Worm (Caenorhabditis elegans) whole organism, L1 larva: ENCODE measurements around the gene srbc-65.

Experiments used
- C04F5.9 ChIP-seq: sonication (generic microtip); optimal IDR thresholded peaks from 2 replicates; lab custom pipeline; 2016; ENCODE audit warnings: missing genetic modification characterization, missing compliant biosample characterization
- C16A3.4 ChIP-seq: fragments of 150-350 bp; optimal IDR thresholded peaks from 2 replicates; lab custom pipeline; 2014; ENCODE audit warnings: missing biosample characterization, missing genetic modification characterization
- C34B4.2 ChIP-seq: sonication (generic microtip); optimal IDR thresholded peaks from 2 replicates; lab custom pipeline; 2017; ENCODE audit warnings: mild to moderate bottlenecking, missing genetic modification characterization, missing compliant biosample characterization
- Y116A8C.19 ChIP-seq: sonication (generic microtip); optimal IDR thresholded peaks from 2 replicates; lab custom pipeline; 2016; ENCODE audit warnings: missing compliant biosample characterization, missing genetic modification characterization, borderline replicate concordance
- alr-1 ChIP-seq: fragments of 200-800 bp; sonication (Bioruptor generic); optimal IDR thresholded peaks from 2 replicates; lab custom pipeline; 2018; ENCODE audit warnings: borderline replicate concordance, mild to moderate bottlenecking, missing genetic modification characterization, missing compliant biosample characterization
- aly-2 ChIP-seq: fragments of 150-350 bp; optimal IDR thresholded peaks from 2 replicates; lab custom pipeline; 2014; ENCODE audit warnings: missing biosample characterization, missing genetic modification characterization
- ceh-88 ChIP-seq: fragments of 200-800 bp; sonication (Bioruptor generic); IDR thresholded peaks from 2 replicates; pipeline ENCODE4 v1.3.6; 2022; ENCODE audit warnings: missing genetic modification characterization, missing compliant biosample characterization
- ceh-90 ChIP-seq: sonication (generic microtip); optimal IDR thresholded peaks from 2 replicates; lab custom pipeline; 2016; ENCODE audit warnings: missing genetic modification characterization, missing compliant biosample characterization
- dpl-1 ChIP-seq, 3 experiments: fragments of 150-350 bp in 2 of 3; sonication (generic microtip) in 1 of 3; optimal IDR thresholded peaks; 2 replicates each; lab custom pipeline; 2014 to 2017; ENCODE audit warnings: missing biosample characterization in 3 of 3, missing genetic modification characterization in 3 of 3, missing genetic modification reagents in 3 of 3
- efl-1 ChIP-seq, 4 experiments: fragments of 150-350 bp; optimal IDR thresholded peaks in 3 of 4; peaks in 1 of 4; 1 replicate in 1 of 4; 2 replicates in 3 of 4; lab custom pipeline; 2014; ENCODE audit warnings: missing biosample characterization in 2 of 4, missing genetic modification characterization in 2 of 4, missing genetic modification reagents in 2 of 4
- egl-13 ChIP-seq: sonication (generic microtip); optimal IDR thresholded peaks from 2 replicates; lab custom pipeline; 2016; ENCODE audit warnings: missing genotype, missing genetic modification reagents, missing genetic modification characterization, missing compliant biosample characterization
- elt-2 ChIP-seq: sonication (generic microtip); optimal IDR thresholded peaks from 2 replicates; lab custom pipeline; 2016; ENCODE audit warnings: missing genetic modification characterization, mild to moderate bottlenecking, inconsistent platforms, missing compliant biosample characterization, missing genetic modification reagents
- elt-3 ChIP-seq, 6 experiments: fragments of 150-350 bp in 1 of 6; sonication (generic microtip); optimal IDR thresholded peaks; 2 replicates each; lab custom pipeline; 2017 to 2018; ENCODE audit warnings: missing biosample characterization in 6 of 6, missing genetic modification characterization in 6 of 6, inconsistent platforms in 1 of 6
- ets-5 ChIP-seq: fragments of 200-800 bp; sonication (Bioruptor generic); IDR thresholded peaks from 2 replicates; pipeline ENCODE4 v1.3.6; 2022; ENCODE audit warnings: missing genetic modification characterization, missing compliant biosample characterization
- fkh-4 ChIP-seq: sonication (generic microtip); optimal IDR thresholded peaks from 2 replicates; lab custom pipeline; 2016; ENCODE audit warnings: missing compliant biosample characterization, missing genetic modification characterization, borderline replicate concordance
- fos-1 ChIP-seq: fragments of 150-350 bp; optimal IDR thresholded peaks from 2 replicates; lab custom pipeline; 2014; ENCODE audit warnings: missing biosample characterization, missing genetic modification characterization
- grh-1 ChIP-seq: fragments of 200-800 bp; sonication (Bioruptor generic); IDR thresholded peaks from 2 replicates; pipeline ENCODE4 v1.3.6; 2022; ENCODE audit warnings: missing genetic modification reagents, missing genetic modification characterization, missing compliant biosample characterization
- hlh-17 ChIP-seq: fragments of 200-800 bp; sonication (Bioruptor generic); optimal IDR thresholded peaks from 2 replicates; lab custom pipeline; 2018; ENCODE audit warnings: missing genetic modification characterization, mild to moderate bottlenecking, missing compliant biosample characterization, moderate library complexity, borderline replicate concordance
- hpl-2 ChIP-seq: fragments of 150-350 bp; optimal IDR thresholded peaks from 2 replicates; lab custom pipeline; 2014; ENCODE audit warnings: missing biosample characterization, missing genetic modification reagents, missing genetic modification characterization
- lin-14 ChIP-seq: fragments of 200-800 bp; sonication (Bioruptor generic); optimal IDR thresholded peaks from 2 replicates; lab custom pipeline; 2018; ENCODE audit warnings: mild to moderate bottlenecking, missing genetic modification characterization, moderate library complexity, missing compliant biosample characterization
- lin-39 ChIP-seq: fragments of 150-350 bp; optimal IDR thresholded peaks from 2 replicates; lab custom pipeline; 2014; ENCODE audit warnings: missing biosample characterization, missing genetic modification reagents, missing genetic modification characterization
- lsy-2 ChIP-seq, 2 experiments: fragments of 150-350 bp; optimal IDR thresholded peaks; 2 replicates each; lab custom pipeline; 2014; ENCODE audit warnings: missing biosample characterization in 2 of 2, missing genetic modification characterization in 2 of 2
- mab-9 ChIP-seq: fragments of 200-800 bp; sonication (Bioruptor generic); IDR thresholded peaks from 2 replicates; pipeline ENCODE4 v1.3.6; 2022; ENCODE audit warnings: missing genetic modification reagents, missing genetic modification characterization, missing compliant biosample characterization
- mep-1 ChIP-seq: fragments of 150-350 bp; optimal IDR thresholded peaks from 2 replicates; lab custom pipeline; 2014; ENCODE audit warnings: missing biosample characterization, missing genetic modification characterization
- nhr-12 ChIP-seq: sonication (generic microtip); optimal IDR thresholded peaks from 2 replicates; lab custom pipeline; 2017; ENCODE audit warnings: missing biosample characterization, missing genetic modification characterization
- nhr-237 ChIP-seq: fragments of 150-350 bp; optimal IDR thresholded peaks from 2 replicates; lab custom pipeline; 2014; ENCODE audit warnings: missing biosample characterization, missing genetic modification characterization
- nhr-71 ChIP-seq: sonication (generic microtip); optimal IDR thresholded peaks from 2 replicates; lab custom pipeline; 2016; ENCODE audit warnings: mild to moderate bottlenecking, missing genetic modification characterization, moderate library complexity, missing compliant biosample characterization
- nhr-85 ChIP-seq: sonication (generic microtip); peaks from one replicate; lab custom pipeline; 2016; ENCODE audit warnings: missing genetic modification characterization, inconsistent platforms, missing compliant biosample characterization
- snpc-4 ChIP-seq: fragments of 150-350 bp; optimal IDR thresholded peaks from 2 replicates; lab custom pipeline; 2014; ENCODE audit warnings: missing biosample characterization, missing genetic modification characterization
- snu-23 ChIP-seq: sonication (generic microtip); optimal IDR thresholded peaks from 2 replicates; lab custom pipeline; 2016; ENCODE audit warnings: missing genetic modification characterization, missing compliant biosample characterization
- tlp-1 ChIP-seq: fragments of 150-350 bp; optimal IDR thresholded peaks from 2 replicates; lab custom pipeline; 2014; ENCODE audit warnings: missing biosample characterization, missing genetic modification characterization
- unc-30 ChIP-seq: sonication (generic microtip); optimal IDR thresholded peaks from 2 replicates; lab custom pipeline; 2017; ENCODE audit warnings: missing biosample characterization, missing genetic modification characterization
- unc-62 ChIP-seq: fragments of 150-350 bp; optimal IDR thresholded peaks from 2 replicates; lab custom pipeline; 2014; ENCODE audit warnings: missing biosample characterization, missing genetic modification reagents, missing genetic modification characterization
- unc-86 ChIP-seq: sonication (generic microtip); optimal IDR thresholded peaks from 2 replicates; lab custom pipeline; 2016; ENCODE audit warnings: missing genetic modification characterization, missing compliant biosample characterization
- unc-98 ChIP-seq: fragments of 200-800 bp; sonication (Bioruptor generic); IDR thresholded peaks from 2 replicates; pipeline ENCODE4 v1.3.6; 2022; ENCODE audit warnings: missing genetic modification characterization, missing compliant biosample characterization
- zag-1 ChIP-seq: fragments of 150-350 bp; optimal IDR thresholded peaks from 2 replicates; lab custom pipeline; 2014; ENCODE audit warnings: missing biosample characterization, missing genetic modification characterization
- ztf-11 ChIP-seq, 2 experiments: sonication (generic microtip); optimal IDR thresholded peaks; 2 replicates each; lab custom pipeline; 2016 to 2017; ENCODE audit warnings: missing genetic modification characterization in 2 of 2, missing biosample characterization in 1 of 2, missing compliant biosample characterization in 1 of 2
- ztf-4 ChIP-seq: fragments of 150-350 bp; optimal IDR thresholded peaks from 2 replicates; lab custom pipeline; 2014; ENCODE audit warnings: missing biosample characterization, missing genetic modification characterization

The srbc-65 gene

DNA sequence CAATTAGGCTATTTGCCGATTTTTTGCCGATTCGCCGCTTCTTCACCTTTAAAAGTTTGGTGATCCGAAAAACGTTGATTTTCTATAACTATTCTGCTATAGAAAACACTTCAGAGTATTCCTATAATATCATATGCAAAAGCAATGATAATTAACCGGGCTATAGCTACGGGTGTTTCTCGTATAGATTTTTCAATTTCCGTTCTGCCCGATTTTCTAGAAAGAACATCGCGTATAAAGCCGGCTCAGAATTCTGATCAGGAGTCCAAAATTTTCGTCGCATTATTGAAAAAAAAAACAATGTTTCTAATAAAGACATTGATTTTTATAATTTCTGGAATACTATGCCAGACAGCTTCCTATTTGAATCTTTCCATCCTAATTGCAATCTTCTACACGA, at the start of gene srbc-65:
TSS of gene srbc-65 (plus strand) at position 301 of the 400 bp plus-strand sequence.
- no peak for TF ChIP-seq tlp-1 (tag; lab: Kevin White, UChicago)
- no peak for TF ChIP-seq unc-62
- TF ChIP-seq lin-39 (tag; lab: Kevin White, UChicago): no peak
- TF ChIP-seq unc-86 (tag; lab: Kevin White, UChicago): no peak
- no peak for TF ChIP-seq lsy-2 (tag; optimal IDR thresholded peaks at IDR 0.05; lab: Kevin White, UChicago)
- TF ChIP-seq hpl-2 (GFP tag; lab: Kevin White, UChicago): no peak
- TF ChIP-seq C04F5.9: no peak
- TF ChIP-seq fkh-4 (tag; lab: Kevin White, UChicago): no peak
- no peak for TF ChIP-seq elt-2
- no peak for TF ChIP-seq snu-23 (GFP tag; lab: Kevin White, UChicago)
- no peak for TF ChIP-seq ceh-88 (GFP tag; lab: Robert Waterston, UW)

DNA sequence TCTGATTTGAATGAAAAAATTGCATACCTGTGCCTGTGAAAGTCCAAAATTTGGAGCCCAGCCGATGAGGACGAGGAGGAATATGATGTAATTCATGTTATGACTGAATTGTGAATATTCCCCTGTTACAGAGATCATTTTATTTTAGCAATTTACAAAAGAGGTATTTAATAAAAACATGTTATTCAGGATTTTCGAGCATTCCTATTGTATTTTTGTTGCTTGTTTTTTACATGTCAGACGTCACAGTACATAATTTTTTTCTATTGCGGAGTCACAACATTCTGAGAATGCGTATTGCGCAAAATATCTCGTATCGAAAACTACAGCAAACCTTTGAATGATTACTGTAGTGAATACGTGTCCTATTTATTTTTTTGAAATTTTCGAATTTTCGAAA, 47.6 kb upstream of the srbc-65 start, which contains the start of gene F36D3.14:
TSS of gene F36D3.14 (minus strand) at position 101 of the 400 bp plus-strand sequence.
- TF ChIP-seq efl-1 (optimal IDR thresholded peaks at IDR 0.05; lab: Kevin White, UChicago) (no peak), efl-1 (GFP tag; optimal IDR thresholded peaks at IDR 0.05 in 1 of 2; lab: Kevin White, UChicago) (no peak), ztf-4 (tag; lab: Kevin White, UChicago) (no peak), C34B4.2 (tag; lab: Kevin White, UChicago) (no peak), Y116A8C.19 (tag; lab: Kevin White, UChicago) (no peak), elt-3 (tag; optimal IDR thresholded peaks at IDR 0.05; lab: Kevin White, UChicago) (no peak), unc-98 (GFP tag; lab: Robert Waterston, UW) (no peak), nhr-237 (tag; lab: Kevin White, UChicago) (no peak)

- TF ChIP-seq hlh-17 (no peak), dpl-1 (GFP tag; optimal IDR thresholded peaks at IDR 0.05; lab: Kevin White, UChicago) (no peak)
Measured at ce11 chrV:16505828-16506227, 45.0 kb upstream of the srbc-65 start, which contains the start of gene nhr-54. TSS of gene nhr-54 (minus strand) at chrV:16505928.

- no peak for TF ChIP-seq zag-1
- TF ChIP-seq nhr-12 (tag; lab: Kevin White, UChicago): no peak
- peak; percentile 8 for TF ChIP-seq lin-14 (GFP tag; lab: Kevin White, UChicago)
- no peak for TF ChIP-seq Y116A8C.19 (tag; lab: Kevin White, UChicago)
- TF ChIP-seq grh-1 (GFP tag; lab: Robert Waterston, UW): no peak
Measured at ce11 chrV:16506650-16507049, 44.1 kb upstream of the srbc-65 start.

ce11 chrV:16508667-16509066, 42.1 kb upstream of the srbc-65 start, which contains the start of gene srr-3:
TSS of gene srr-3 (minus strand) at chrV:16508767.
- no peak for TF ChIP-seq mab-9 (GFP tag; lab: Robert Waterston, UW)
- TF ChIP-seq ztf-11 (tag; optimal IDR thresholded peaks at IDR 0.05; lab: Kevin White, UChicago): no peak
- no peak for TF ChIP-seq fos-1
- TF ChIP-seq ceh-90 (tag; lab: Kevin White, UChicago): no peak
- TF ChIP-seq mep-1 (tag; lab: Kevin White, UChicago): no peak
- no peak for TF ChIP-seq unc-30
- TF ChIP-seq snpc-4 (tag; lab: Kevin White, UChicago): no peak
- TF ChIP-seq nhr-12 (tag; lab: Kevin White, UChicago): no peak
- no peak for TF ChIP-seq hlh-17
- no peak for TF ChIP-seq grh-1 (GFP tag; lab: Robert Waterston, UW)
- TF ChIP-seq ets-5 (GFP tag; lab: Robert Waterston, UW): no peak
- no peak for TF ChIP-seq nhr-237 (tag; lab: Kevin White, UChicago)
- no peak for TF ChIP-seq aly-2 (tag; lab: Kevin White, UChicago)
- TF ChIP-seq C16A3.4 (tag; lab: Kevin White, UChicago): no peak
- TF ChIP-seq alr-1 (tag; lab: Kevin White, UChicago): no peak
- no peak for TF ChIP-seq dpl-1 (GFP tag; optimal IDR thresholded peaks at IDR 0.05; lab: Kevin White, UChicago)
- no peak for TF ChIP-seq egl-13
- no peak for TF ChIP-seq nhr-71 (tag; lab: Kevin White, UChicago)
- TF ChIP-seq lin-14 (GFP tag; lab: Kevin White, UChicago): no peak
- TF ChIP-seq nhr-85 (tag; lab: Kevin White, UChicago): no peak
